Fruit fly (Drosophila melanogaster) whole organism, embryonic: Measurements from ENCODE around the gene NijB.

ENCODE experiments used
- Ada2b ChIP-seq: fragments of 200-800 bp; sonication (Bioruptor generic); IDR thresholded peaks from 2 replicates; pipeline ENCODE4 v1.3.6; 2022; ENCODE audit warnings: missing biosample characterization, missing genetic modification characterization
- Bgb ChIP-seq: fragments of 200-800 bp; sonication (Bioruptor generic); IDR thresholded peaks from 2 replicates; pipeline ENCODE4 v1.3.6; 2022; ENCODE audit warnings: missing biosample characterization, missing genetic modification characterization; ENCODE audit not compliant: partially characterized antibody
- CG11085 ChIP-seq: fragments of 200-800 bp; sonication (Bioruptor generic); IDR thresholded peaks from 2 replicates; pipeline ENCODE4 v1.3.6; 2022; ENCODE audit warnings: missing biosample characterization, missing genetic modification characterization
- CG11398 ChIP-seq: fragments of 200-800 bp; sonication (Bioruptor generic); optimal IDR thresholded peaks from 2 replicates; lab custom pipeline; 2016; ENCODE audit warnings: missing biosample characterization, missing genetic modification characterization
- CG11456 ChIP-seq: fragments of 200-800 bp; sonication (Bioruptor generic); IDR thresholded peaks from 3 replicates; pipeline ENCODE4 v1.3.6; 2022; ENCODE audit warnings: missing biosample characterization, missing genetic modification characterization
- CG11695 ChIP-seq: fragments of 200-800 bp; sonication (Bioruptor generic); IDR thresholded peaks from 3 replicates; pipeline ENCODE4 v1.3.6; 2022; ENCODE audit warnings: missing biosample characterization, missing genetic modification characterization
- CG11723 ChIP-seq: fragments of 200-800 bp; sonication (Bioruptor generic); optimal IDR thresholded peaks from 2 replicates; lab custom pipeline; 2017; ENCODE audit warnings: missing biosample characterization, mild to moderate bottlenecking, missing genetic modification characterization
- CG12155 ChIP-seq: fragments of 200-800 bp; sonication (Bioruptor generic); optimal IDR thresholded peaks from 3 replicates; lab custom pipeline; 2016; ENCODE audit warnings: missing biosample characterization, missing genetic modification characterization
- CG13775 ChIP-seq: fragments of 200-800 bp; sonication (Bioruptor generic); optimal IDR thresholded peaks from 3 replicates; lab custom pipeline; 2017; ENCODE audit warnings: missing biosample characterization, mild to moderate bottlenecking, missing genetic modification characterization
- CG1647 ChIP-seq: fragments of 200-800 bp; sonication (Bioruptor generic); optimal IDR thresholded peaks from 3 replicates; lab custom pipeline; 2016; ENCODE audit warnings: missing biosample characterization, missing genetic modification characterization
- CG2678 ChIP-seq: fragments of 200-800 bp; sonication (Bioruptor generic); optimal IDR thresholded peaks from 3 replicates; lab custom pipeline; 2019; ENCODE audit warnings: missing biosample characterization, mild to moderate bottlenecking, missing genetic modification characterization, moderate library complexity
- CG2712 ChIP-seq: fragments of 200-800 bp; optimal IDR thresholded peaks from 3 replicates; lab custom pipeline; 2019; ENCODE audit warnings: missing biosample characterization, mild to moderate bottlenecking, missing genetic modification characterization, moderate library complexity
- CG3838 ChIP-seq: fragments of 200-800 bp; sonication (Bioruptor generic); optimal IDR thresholded peaks from 3 replicates; lab custom pipeline; 2016; ENCODE audit warnings: missing biosample characterization, missing genetic modification characterization
- CG42726 ChIP-seq: fragments of 200-800 bp; sonication (Bioruptor generic); IDR thresholded peaks from 2 replicates; pipeline ENCODE4 v1.3.6; 2022; ENCODE audit warnings: missing biosample characterization, missing genetic modification characterization; ENCODE audit not compliant: partially characterized antibody
- CG4404 ChIP-seq: fragments of 200-800 bp; sonication (Bioruptor generic); IDR thresholded peaks from 2 replicates; pipeline ENCODE4 v1.3.6; 2022; ENCODE audit warnings: missing biosample characterization, missing genetic modification characterization
- CG6254 ChIP-seq: fragments of 200-800 bp; sonication (Bioruptor generic); optimal IDR thresholded peaks from 3 replicates; lab custom pipeline; 2017; ENCODE audit warnings: mild to moderate bottlenecking, missing biosample characterization, missing genetic modification reagents, missing genetic modification characterization
- CG9817 ChIP-seq: fragments of 200-800 bp; sonication (Bioruptor generic); optimal IDR thresholded peaks from 2 replicates; lab custom pipeline; 2018; ENCODE audit warnings: missing biosample characterization, mild to moderate bottlenecking, missing genetic modification characterization, moderate library complexity
- CG9932 ChIP-seq: fragments of 200-800 bp; sonication (Bioruptor generic); IDR thresholded peaks from 2 replicates; pipeline ENCODE4 v1.3.6; 2022; ENCODE audit warnings: missing biosample characterization, missing genetic modification characterization
- D ChIP-seq, 2 experiments: fragments of 200-800 bp in 1 of 2; fragments of >200 bp in 1 of 2; sonication (Bioruptor generic) in 1 of 2; optimal IDR thresholded peaks; 2 replicates in 1 of 2; 3 replicates in 1 of 2; lab custom pipeline; 2017; ENCODE audit warnings: mild to moderate bottlenecking in 1 of 2, missing biosample characterization in 1 of 2, missing genetic modification characterization in 1 of 2, missing genetic modification reagents in 1 of 2
- Deaf1 ChIP-seq: fragments of 200-800 bp; optimal IDR thresholded peaks from 3 replicates; lab custom pipeline; 2019; ENCODE audit warnings: missing biosample characterization, mild to moderate bottlenecking, missing genetic modification characterization, moderate library complexity
- Eip74EF ChIP-seq, 2 experiments: fragments of 200-800 bp in 1 of 2; fragments of >200 bp in 1 of 2; sonication (Bioruptor generic) in 1 of 2; optimal IDR thresholded peaks; 2 replicates each; lab custom pipeline; 2017 to 2019; ENCODE audit warnings: missing biosample characterization in 2 of 2, missing genetic modification characterization in 2 of 2, mild to moderate bottlenecking in 1 of 2, moderate library complexity in 1 of 2
- Hmx ChIP-seq: fragments of 200-800 bp; sonication (Bioruptor generic); optimal IDR thresholded peaks from 2 replicates; lab custom pipeline; 2016; ENCODE audit warnings: missing biosample characterization, missing genetic modification characterization
- Hr3 ChIP-seq: fragments of 200-800 bp; sonication (Bioruptor generic); optimal IDR thresholded peaks from 3 replicates; lab custom pipeline; 2016; ENCODE audit warnings: missing biosample characterization, missing genetic modification characterization
- MTF-1 ChIP-seq: fragments of 200-800 bp; sonication (Bioruptor generic); optimal IDR thresholded peaks from 2 replicates; lab custom pipeline; 2018; ENCODE audit warnings: missing biosample characterization, mild to moderate bottlenecking, missing genetic modification characterization, borderline replicate concordance
- Meics ChIP-seq: fragments of 200-800 bp; sonication (Bioruptor generic); optimal IDR thresholded peaks from 2 replicates; lab custom pipeline; 2017; ENCODE audit warnings: missing biosample characterization, mild to moderate bottlenecking, missing genetic modification characterization
- Opbp ChIP-seq: fragments of 200-800 bp; sonication (Bioruptor generic); IDR thresholded peaks from 3 replicates; pipeline ENCODE4 v1.3.6; 2022; ENCODE audit warnings: missing biosample characterization, missing genetic modification characterization; ENCODE audit not compliant: partially characterized antibody
- PHDP ChIP-seq: fragments of 200-800 bp; sonication (Bioruptor generic); optimal IDR thresholded peaks from 3 replicates; lab custom pipeline; 2018; ENCODE audit warnings: missing biosample characterization, mild to moderate bottlenecking, missing genetic modification characterization, moderate library complexity
- Sin3A ChIP-seq: fragments of >200 bp; optimal IDR thresholded peaks from 2 replicates; lab custom pipeline; 2018
- Sox100B ChIP-seq: fragments of 200-800 bp; sonication (Bioruptor generic); optimal IDR thresholded peaks from 3 replicates; lab custom pipeline; 2018; ENCODE audit warnings: missing biosample characterization, mild to moderate bottlenecking, missing genetic modification characterization
- Xbp1 ChIP-seq: fragments of 200-800 bp; sonication (Bioruptor generic); optimal IDR thresholded peaks from 3 replicates; lab custom pipeline; 2016; ENCODE audit warnings: missing biosample characterization, mild to moderate bottlenecking, missing genetic modification characterization
- ase ChIP-seq: fragments of 200-800 bp; sonication (Bioruptor generic); IDR thresholded peaks from 3 replicates; pipeline ENCODE4 v1.3.6; 2022; ENCODE audit warnings: missing biosample characterization, missing genetic modification characterization
- ash1 ChIP-seq: fragments of 200-800 bp; sonication (Bioruptor generic); optimal IDR thresholded peaks from 2 replicates; lab custom pipeline; 2018; ENCODE audit warnings: missing biosample characterization, mild to moderate bottlenecking, missing genetic modification characterization
- chinmo ChIP-seq: fragments of 200-800 bp; sonication (Bioruptor generic); IDR thresholded peaks from 4 replicates; pipeline ENCODE4 v1.3.6; 2022; ENCODE audit warnings: missing biosample characterization, missing genetic modification characterization; ENCODE audit not compliant: partially characterized antibody
- dm ChIP-seq: fragments of 200-800 bp; sonication (Bioruptor generic); optimal IDR thresholded peaks from 3 replicates; lab custom pipeline; 2016; ENCODE audit warnings: missing biosample characterization, missing genetic modification characterization
- ewg ChIP-seq: fragments of 200-800 bp; sonication (Bioruptor generic); optimal IDR thresholded peaks from 3 replicates; lab custom pipeline; 2017; ENCODE audit warnings: mild to moderate bottlenecking, missing biosample characterization, missing genetic modification reagents, missing genetic modification characterization
- exex ChIP-seq: fragments of 200-800 bp; sonication (Bioruptor generic); optimal IDR thresholded peaks from 4 replicates; lab custom pipeline; 2018; ENCODE audit warnings: missing biosample characterization, mild to moderate bottlenecking, missing genetic modification characterization, moderate library complexity
- fu2 ChIP-seq: fragments of 200-800 bp; sonication (Bioruptor generic); optimal IDR thresholded peaks from 2 replicates; lab custom pipeline; 2016; ENCODE audit warnings: missing biosample characterization, missing genetic modification characterization
- grau ChIP-seq: fragments of 200-800 bp; optimal IDR thresholded peaks from 3 replicates; lab custom pipeline; 2019; ENCODE audit warnings: missing biosample characterization, mild to moderate bottlenecking, missing genetic modification characterization, moderate library complexity
- maf-S ChIP-seq: fragments of 200-800 bp; sonication (Bioruptor generic); optimal IDR thresholded peaks from 2 replicates; lab custom pipeline; 2016; ENCODE audit warnings: missing biosample characterization, missing genetic modification characterization
- mam ChIP-seq: fragments of 200-800 bp; sonication (Bioruptor generic); optimal IDR thresholded peaks from 3 replicates; lab custom pipeline; 2016; ENCODE audit warnings: missing biosample characterization, missing genetic modification characterization
- pita ChIP-seq: fragments of 200-800 bp; sonication (Bioruptor generic); optimal IDR thresholded peaks from 2 replicates; lab custom pipeline; 2017; ENCODE audit warnings: missing biosample characterization, mild to moderate bottlenecking, missing genetic modification characterization
- pzg ChIP-seq: fragments of 200-800 bp; sonication (Bioruptor generic); optimal IDR thresholded peaks from 3 replicates; lab custom pipeline; 2018; ENCODE audit warnings: missing biosample characterization, mild to moderate bottlenecking, missing genetic modification characterization, moderate library complexity
- rib ChIP-seq: fragments of 200-800 bp; sonication (Bioruptor generic); IDR thresholded peaks from 2 replicates; pipeline ENCODE4 v1.3.6; 2022; ENCODE audit warnings: missing biosample characterization, missing genetic modification characterization
- shn ChIP-seq: fragments of 200-800 bp; sonication (Bioruptor generic); optimal IDR thresholded peaks from 3 replicates; lab custom pipeline; 2016; ENCODE audit warnings: missing biosample characterization, missing genetic modification characterization
- slbo ChIP-seq: fragments of 200-800 bp; sonication (Bioruptor generic); IDR thresholded peaks from 2 replicates; pipeline ENCODE4 v1.3.6; 2022; ENCODE audit warnings: missing biosample characterization, missing genetic modification characterization
- sob ChIP-seq: fragments of 200-800 bp; sonication (Bioruptor generic); IDR thresholded peaks from 2 replicates; pipeline ENCODE4 v1.3.6; 2022; ENCODE audit warnings: missing biosample characterization, missing genetic modification characterization
- tup ChIP-seq: fragments of 200-800 bp; sonication (Bioruptor generic); optimal IDR thresholded peaks from 2 replicates; lab custom pipeline; 2016; ENCODE audit warnings: missing biosample characterization, mild to moderate bottlenecking, missing genetic modification characterization, moderate library complexity
- unc-4 ChIP-seq: fragments of 200-800 bp; sonication (Bioruptor generic); IDR thresholded peaks from 2 replicates; pipeline ENCODE4 v1.3.6; 2022; ENCODE audit warnings: missing biosample characterization, missing genetic modification characterization; ENCODE audit not compliant: partially characterized antibody
- zf30C ChIP-seq: fragments of 200-800 bp; sonication (Bioruptor generic); optimal IDR thresholded peaks from 3 replicates; lab custom pipeline; 2018; ENCODE audit warnings: missing biosample characterization, mild to moderate bottlenecking, missing genetic modification characterization

Gene NijB

DNA sequence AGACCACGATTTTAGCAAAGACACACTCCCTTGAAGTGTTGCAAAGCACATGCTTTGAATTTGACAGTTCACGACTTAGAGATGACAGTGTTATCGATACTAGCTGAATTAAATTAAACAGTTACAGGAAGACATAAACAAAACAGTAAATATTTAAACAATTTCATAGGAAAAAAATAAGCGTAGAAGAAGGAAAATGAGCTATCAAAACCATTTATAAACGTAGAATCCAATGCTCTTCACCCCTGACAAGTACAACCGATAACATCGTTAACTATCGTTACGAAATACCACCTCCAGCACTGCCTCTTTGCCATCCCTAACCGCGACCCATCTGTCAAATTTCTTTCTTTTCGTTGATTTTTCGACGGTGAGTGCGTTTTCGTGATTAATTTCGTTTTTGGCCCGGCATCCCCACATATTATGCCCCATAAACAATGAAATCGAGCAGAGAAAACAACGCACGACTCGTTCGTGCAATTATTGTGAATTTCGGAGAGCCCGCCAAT, 6.6 kb downstream of the NijB start, which contains the start of gene RpL26 (continued):
- peak; percentile 60 for TF ChIP-seq CG11723 (GFP tag; lab: Kevin White, UChicago)
- no peak for TF ChIP-seq CG6254 (GFP tag; lab: Kevin White, UChicago)
- TF ChIP-seq Ada2b: 0 out of 2 replicates have a peak, but pooled peaks have one; percentile 19
- peak; percentile 44 for TF ChIP-seq CG1647 (GFP tag; lab: Kevin White, UChicago)
- TF ChIP-seq maf-S (GFP tag; lab: Kevin White, UChicago): peak; percentile 86
- TF ChIP-seq zf30C (GFP tag; lab: Kevin White, UChicago): no peak
- TF ChIP-seq grau (tag; lab: Kevin White, UChicago): peak; percentile 83
- TF ChIP-seq ash1 (GFP tag; lab: Kevin White, UChicago): no peak
- TF ChIP-seq Opbp (GFP tag; lab: Robert Waterston, UW): peak; percentile 93
- peak; percentile 85 for TF ChIP-seq CG9817
- TF ChIP-seq Bgb: peak; percentile 93
- no peak for TF ChIP-seq CG11456 (GFP tag; lab: Robert Waterston, UW)
- TF ChIP-seq CG3838 (GFP tag; lab: Kevin White, UChicago): peak; percentile 45
- peak; percentile 61 for TF ChIP-seq PHDP (tag; lab: Kevin White, UChicago)
- TF ChIP-seq Xbp1 (GFP tag; lab: Kevin White, UChicago): peak; percentile 84
- peak in 1 of 2 experiments; percentile 35 for TF ChIP-seq Eip74EF (GFP tag; optimal IDR thresholded peaks at IDR 0.05; lab: Kevin White, UChicago)
- peak; percentile 17 for TF ChIP-seq tup (GFP tag; lab: Kevin White, UChicago)
- peak; percentile 92 for TF ChIP-seq CG9932 (GFP tag; lab: Robert Waterston, UW)
- TF ChIP-seq rib (GFP tag; lab: Robert Waterston, UW): no peak
- TF ChIP-seq CG11695 (GFP tag; lab: Robert Waterston, UW): peak; percentile 64; the same call in 1 of the 3 replicates
- TF ChIP-seq CG4404 (GFP tag; lab: Robert Waterston, UW): peak; percentile 83
- TF ChIP-seq exex (tag; lab: Kevin White, UChicago): peak; percentile 45
- TF ChIP-seq Hr3 (GFP tag; lab: Kevin White, UChicago): peak; percentile 74
- no peak for TF ChIP-seq Deaf1 (tag; lab: Kevin White, UChicago)
- peak; percentile 77 for TF ChIP-seq CG12155
- TF ChIP-seq chinmo (GFP tag; lab: Robert Waterston, UW): peak; percentile 89
- TF ChIP-seq CG42726 (GFP tag; lab: Robert Waterston, UW): no peak; the same call in none of the 2 replicates
- TF ChIP-seq CG13775: peak; percentile 87
- TF ChIP-seq CG11085: peak; percentile 64; the same call in 1 of the 2 replicates
- TF ChIP-seq Hmx (GFP tag; lab: Kevin White, UChicago): peak; percentile 53
- peak; percentile 62 for TF ChIP-seq ewg (GFP tag; lab: Kevin White, UChicago)
- peak; percentile 80 for TF ChIP-seq slbo (GFP tag; lab: Robert Waterston, UW)
- peak; percentile 68 for TF ChIP-seq Meics (GFP tag; lab: Kevin White, UChicago)
- peak; percentile 77 for TF ChIP-seq pita (GFP tag; lab: Kevin White, UChicago)
- TF ChIP-seq fu2 (GFP tag; lab: Kevin White, UChicago): peak; percentile 86
- peak; percentile 54; the same call in 1 of the 3 replicates for TF ChIP-seq ase (GFP tag; lab: Robert Waterston, UW)
- peak; percentile 81 for TF ChIP-seq sob (GFP tag; lab: Robert Waterston, UW)
- peak; percentile 93 for TF ChIP-seq dm (GFP tag; lab: Kevin White, UChicago)
- TF ChIP-seq mam (GFP tag; lab: Kevin White, UChicago): peak; percentile 90
- TF ChIP-seq CG2712 (tag; lab: Kevin White, UChicago): peak; percentile 75
- TF ChIP-seq pzg: peak; percentile 82
- peak; percentile 76 for TF ChIP-seq CG2678 (tag; lab: Kevin White, UChicago)
- TF ChIP-seq CG11398 (GFP tag; lab: Kevin White, UChicago): peak; percentile 57
- TF ChIP-seq Sin3A: peak; percentile 95
- TF ChIP-seq shn (GFP tag; lab: Kevin White, UChicago): peak; percentile 91
- TF ChIP-seq D (optimal IDR thresholded peaks at IDR 0.05; lab: Kevin White, UChicago): peak; percentile 52
- TF ChIP-seq D (GFP tag; optimal IDR thresholded peaks at IDR 0.05; lab: Kevin White, UChicago): peak; percentile 17
- TF ChIP-seq unc-4 (GFP tag; lab: Robert Waterston, UW): peak; percentile 94
- TF ChIP-seq Sox100B (GFP tag; lab: Kevin White, UChicago): no peak
- TF ChIP-seq MTF-1: peak; percentile 14
